Worm (Caenorhabditis elegans) whole organism, L2 larva: Measurements from ENCODE around the gene K09C8.2.
A peak's percentile ranks its signal among the peaks of the same experiment; 100 is the strongest.

Experiments
- C34F6.9 ChIP-seq: fragments of 150-350 bp; optimal IDR thresholded peaks from 2 replicates; lab custom pipeline; 2014; ENCODE audit warnings: missing biosample characterization, missing genetic modification characterization
- F13H6.1 ChIP-seq: sonication (generic microtip); optimal IDR thresholded peaks from 2 replicates; lab custom pipeline; 2016; ENCODE audit warnings: missing genetic modification characterization, missing compliant biosample characterization
- R02D3.7 ChIP-seq: fragments of 150-350 bp; optimal IDR thresholded peaks from 2 replicates; lab custom pipeline; 2014; ENCODE audit warnings: missing biosample characterization, missing genetic modification characterization
- ZK546.5 ChIP-seq: sonication (generic microtip); optimal IDR thresholded peaks from 2 replicates; lab custom pipeline; 2017; ENCODE audit warnings: missing biosample characterization, missing genetic modification characterization
- alr-1 ChIP-seq: fragments of 150-350 bp; optimal IDR thresholded peaks from 2 replicates; lab custom pipeline; 2014; ENCODE audit warnings: missing biosample characterization, missing genetic modification characterization
- ama-1 ChIP-seq: fragments of 150-350 bp; optimal IDR thresholded peaks from 2 replicates; lab custom pipeline; 2018; ENCODE audit warnings: inconsistent platforms
- blmp-1 ChIP-seq: sonication (generic microtip); optimal IDR thresholded peaks from 2 replicates; lab custom pipeline; 2017; ENCODE audit warnings: missing genetic modification characterization, mild to moderate bottlenecking, missing compliant biosample characterization, antibody characterized with exemption, moderate library complexity; ENCODE audit not compliant: insufficient read depth
- ceh-16 ChIP-seq: fragments of 150-350 bp; optimal IDR thresholded peaks from 2 replicates; lab custom pipeline; 2014; ENCODE audit warnings: missing biosample characterization, missing genetic modification characterization
- ceh-82 ChIP-seq: fragments of 150-350 bp; optimal IDR thresholded peaks from 2 replicates; lab custom pipeline; 2014; ENCODE audit warnings: missing biosample characterization, missing genetic modification characterization
- crh-2 ChIP-seq: sonication (generic microtip); optimal IDR thresholded peaks from 2 replicates; lab custom pipeline; 2017; ENCODE audit warnings: missing biosample characterization, missing genetic modification characterization
- egl-27 ChIP-seq: sonication (generic microtip); optimal IDR thresholded peaks from 3 replicates; lab custom pipeline; 2017; ENCODE audit warnings: missing biosample characterization, missing genetic modification reagents, missing genetic modification characterization
- elt-1 ChIP-seq: fragments of 150-350 bp; optimal IDR thresholded peaks from 2 replicates; lab custom pipeline; 2014; ENCODE audit warnings: missing biosample characterization, missing genetic modification characterization
- elt-3 ChIP-seq: sonication (generic microtip); optimal IDR thresholded peaks from 2 replicates; lab custom pipeline; 2017; ENCODE audit warnings: missing biosample characterization, missing genetic modification characterization
- fos-1 ChIP-seq: fragments of 150-350 bp; optimal IDR thresholded peaks from 2 replicates; lab custom pipeline; 2014; ENCODE audit warnings: missing biosample characterization, missing genetic modification characterization
- gmeb-1 ChIP-seq: fragments of 150-350 bp; optimal IDR thresholded peaks from 2 replicates; lab custom pipeline; 2014; ENCODE audit warnings: missing biosample characterization, missing genetic modification characterization
- lin-11 ChIP-seq: fragments of 150-350 bp; sonication (generic microtip); optimal IDR thresholded peaks from 2 replicates; lab custom pipeline; 2014; ENCODE audit warnings: missing biosample characterization, missing genetic modification characterization, inconsistent platforms, mixed read lengths
- lin-39 ChIP-seq: fragments of 150-350 bp; optimal IDR thresholded peaks from 2 replicates; lab custom pipeline; 2014; ENCODE audit warnings: missing biosample characterization, missing genetic modification reagents, missing genetic modification characterization
- lsy-2 ChIP-seq, 2 experiments: fragments of 150-350 bp in 1 of 2; sonication (generic microtip) in 1 of 2; optimal IDR thresholded peaks; 2 replicates each; lab custom pipeline; 2014 to 2017; ENCODE audit warnings: missing biosample characterization in 2 of 2, missing genetic modification characterization in 2 of 2
- mab-5 ChIP-seq: fragments of 150-350 bp; optimal IDR thresholded peaks from 2 replicates; lab custom pipeline; 2014; ENCODE audit warnings: missing biosample characterization, missing genetic modification characterization
- mbf-1 ChIP-seq: sonication (generic microtip); optimal IDR thresholded peaks from 2 replicates; lab custom pipeline; 2017; ENCODE audit warnings: missing biosample characterization, missing genetic modification characterization
- mdl-1 ChIP-seq, 2 experiments: fragments of 150-350 bp in 1 of 2; sonication (generic microtip) in 1 of 2; optimal IDR thresholded peaks; 2 replicates each; lab custom pipeline; 2017; ENCODE audit warnings: missing biosample characterization in 2 of 2, missing genetic modification characterization in 2 of 2
- nhr-10 ChIP-seq: sonication (generic microtip); optimal IDR thresholded peaks from 2 replicates; lab custom pipeline; 2017; ENCODE audit warnings: missing biosample characterization, missing genetic modification characterization
- nhr-129 ChIP-seq: fragments of 150-350 bp; optimal IDR thresholded peaks from 2 replicates; lab custom pipeline; 2014; ENCODE audit warnings: missing biosample characterization, missing genetic modification characterization
- nhr-23 ChIP-seq: fragments of 150-350 bp; optimal IDR thresholded peaks from 2 replicates; lab custom pipeline; 2014; ENCODE audit warnings: missing biosample characterization, missing genetic modification reagents, missing genetic modification characterization
- nhr-25 ChIP-seq: fragments of 150-350 bp; sonication (generic microtip); optimal IDR thresholded peaks from 3 replicates; lab custom pipeline; 2014; ENCODE audit warnings: missing biosample characterization, missing genetic modification characterization
- nhr-6 ChIP-seq: fragments of 150-350 bp; optimal IDR thresholded peaks from 2 replicates; lab custom pipeline; 2014; ENCODE audit warnings: missing biosample characterization, missing genetic modification characterization
- nhr-77 ChIP-seq: fragments of 150-350 bp; optimal IDR thresholded peaks from 2 replicates; lab custom pipeline; 2014; ENCODE audit warnings: missing biosample characterization, missing genetic modification characterization
- peb-1 ChIP-seq: fragments of 150-350 bp; optimal IDR thresholded peaks from 2 replicates; lab custom pipeline; 2014; ENCODE audit warnings: missing biosample characterization, missing genetic modification characterization
- sem-4 ChIP-seq: fragments of 150-350 bp; optimal IDR thresholded peaks from 2 replicates; lab custom pipeline; 2014; ENCODE audit warnings: missing biosample characterization, missing genetic modification reagents, missing genetic modification characterization
- skn-1 ChIP-seq: sonication (generic microtip); optimal IDR thresholded peaks from 2 replicates; lab custom pipeline; 2017; ENCODE audit warnings: missing biosample characterization, missing genetic modification characterization
- sma-3 ChIP-seq: sonication (generic microtip); optimal IDR thresholded peaks from 2 replicates; lab custom pipeline; 2016; ENCODE audit warnings: missing genetic modification reagents, missing genetic modification characterization, missing compliant biosample characterization
- snpc-4 ChIP-seq: fragments of 150-350 bp; optimal IDR thresholded peaks from 2 replicates; lab custom pipeline; 2014; ENCODE audit warnings: missing biosample characterization, missing genetic modification characterization
- unc-39 ChIP-seq: fragments of 150-350 bp; optimal IDR thresholded peaks from 2 replicates; lab custom pipeline; 2014; ENCODE audit warnings: missing biosample characterization, missing genetic modification characterization
- unc-55 ChIP-seq: fragments of 150-350 bp; sonication (generic microtip); optimal IDR thresholded peaks from 3 replicates; lab custom pipeline; 2014; ENCODE audit warnings: missing biosample characterization, missing genetic modification reagents, missing genetic modification characterization
- unc-62 ChIP-seq: fragments of 150-350 bp; optimal IDR thresholded peaks from 2 replicates; lab custom pipeline; 2014; ENCODE audit warnings: missing biosample characterization, missing genetic modification reagents, missing genetic modification characterization
- ztf-1 ChIP-seq: fragments of 200-800 bp; sonication (Bioruptor generic); conservative IDR thresholded peaks from 2 replicates; pipeline ENCODE4 v1.3.6; 2022; ENCODE audit warnings: missing genetic modification characterization, missing compliant biosample characterization

The K09C8.2 gene

DNA sequence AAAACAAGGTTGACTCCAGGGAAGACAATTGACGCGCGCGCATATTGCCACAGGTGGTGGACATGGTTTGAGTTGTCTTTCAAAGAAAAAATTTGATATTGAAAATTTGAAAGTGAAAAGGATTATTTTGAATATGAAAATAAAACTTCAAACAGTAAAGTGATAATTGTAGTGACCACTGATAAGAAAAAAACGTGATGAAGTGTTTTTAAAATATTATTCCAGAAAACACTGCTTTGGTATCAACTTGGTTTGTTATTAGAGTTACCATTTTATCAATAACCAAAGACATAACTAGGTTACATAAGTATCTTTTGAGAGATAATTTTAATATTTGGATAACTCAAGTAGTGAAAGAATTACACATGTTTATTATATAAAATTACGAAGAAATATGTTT, 43.0 kb upstream of the K09C8.2 start:
- TF ChIP-seq alr-1 (tag; lab: Kevin White, UChicago) (no peak), lsy-2 (tag; optimal IDR thresholded peaks at IDR 0.05; lab: Kevin White, UChicago) (no peak), sma-3 (GFP tag; lab: Kevin White, UChicago) (no peak), snpc-4 (tag; lab: Kevin White, UChicago) (no peak), skn-1 (tag; lab: Kevin White, UChicago) (no peak), lin-11 (tag; lab: Kevin White, UChicago) (no peak), ZK546.5 (tag; lab: Kevin White, UChicago) (no peak), nhr-10 (tag; lab: Kevin White, UChicago) (no peak), mdl-1 (tag; optimal IDR thresholded peaks at IDR 0.05; lab: Kevin White, UChicago) (no peak), F13H6.1 (no peak), mab-5 (tag; lab: Kevin White, UChicago) (no peak)
- TF ChIP-seq, all 48 proteins: peak for 0

DNA sequence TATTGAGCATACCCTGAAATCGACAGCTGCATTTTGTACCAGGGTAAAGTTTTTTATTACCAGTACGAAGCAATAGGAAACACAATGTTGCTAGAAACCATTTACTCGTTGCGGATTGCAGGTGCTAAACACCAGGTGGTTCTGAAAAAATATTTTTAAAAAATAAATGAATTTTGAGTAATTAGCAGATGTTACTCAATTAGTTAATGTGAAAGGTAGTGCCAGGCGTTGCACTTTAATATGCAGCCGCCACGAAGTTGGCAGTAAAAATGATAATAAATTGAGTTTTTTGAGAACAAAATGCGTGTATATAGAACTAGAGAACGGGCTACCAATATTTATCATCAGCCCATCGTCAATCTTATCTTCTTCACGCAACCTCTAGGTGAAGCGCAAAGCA, 39.6 kb upstream of the K09C8.2 start, which contains the start of gene nstp-9:
Gene nstp-9, minus strand, starts transcription at position 101 of the 400 bp plus-strand sequence.
- TF ChIP-seq lsy-2 (tag; optimal IDR thresholded peaks at IDR 0.05; lab: Kevin White, UChicago) = no peak
- TF ChIP-seq gmeb-1 = no peak
- TF ChIP-seq F13H6.1 = no peak
- no peak for TF ChIP-seq nhr-6 (tag; lab: Kevin White, UChicago)
- TF ChIP-seq lin-11 (tag; lab: Kevin White, UChicago) = no peak
- no peak for TF ChIP-seq unc-62
- TF ChIP-seq peb-1 = no peak
- TF ChIP-seq elt-1 (tag; lab: Kevin White, UChicago) = no peak
- TF ChIP-seq alr-1 (tag; lab: Kevin White, UChicago) = no peak
- TF ChIP-seq sem-4 = no peak
- no peak for TF ChIP-seq elt-3

DNA sequence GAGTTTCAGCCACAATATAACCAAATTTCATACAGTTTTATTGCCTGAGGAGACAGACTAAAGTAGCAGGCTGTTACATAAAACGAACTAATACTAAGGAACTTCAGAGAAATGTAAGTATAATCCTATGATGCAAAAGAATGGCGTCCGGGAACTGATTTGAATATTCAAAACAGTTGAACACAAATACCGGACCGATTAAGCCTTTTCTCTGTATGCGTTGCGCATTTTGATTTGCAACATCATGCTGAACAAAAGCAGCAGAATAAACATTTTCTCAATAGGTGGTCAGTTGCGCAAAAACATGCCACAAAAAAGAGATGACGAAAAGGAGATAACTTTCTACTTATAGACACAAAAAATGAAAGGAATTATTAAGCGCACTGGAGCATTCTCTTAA, 35.2 kb upstream of the K09C8.2 start:
- TF ChIP-seq R02D3.7 (no peak), ceh-16 (no peak), snpc-4 (tag; lab: Kevin White, UChicago) (no peak), unc-39 (tag; lab: Kevin White, UChicago) (no peak), mbf-1 (no peak), unc-55 (GFP tag; lab: Kevin White, UChicago) (no peak), ztf-1 (GFP tag; lab: Robert Waterston, UW) (no peak), C34F6.9 (tag; lab: Kevin White, UChicago) (no peak), nhr-25 (tag; lab: Kevin White, UChicago) (no peak), ceh-82 (tag; lab: Kevin White, UChicago) (no peak), elt-1 (tag; lab: Kevin White, UChicago) (no peak), ama-1 (lab: Kevin White, UChicago) (no peak), nhr-129 (tag; lab: Kevin White, UChicago) (no peak), peb-1 (no peak)
- TF ChIP-seq, all 48 proteins: peak for 0

DNA sequence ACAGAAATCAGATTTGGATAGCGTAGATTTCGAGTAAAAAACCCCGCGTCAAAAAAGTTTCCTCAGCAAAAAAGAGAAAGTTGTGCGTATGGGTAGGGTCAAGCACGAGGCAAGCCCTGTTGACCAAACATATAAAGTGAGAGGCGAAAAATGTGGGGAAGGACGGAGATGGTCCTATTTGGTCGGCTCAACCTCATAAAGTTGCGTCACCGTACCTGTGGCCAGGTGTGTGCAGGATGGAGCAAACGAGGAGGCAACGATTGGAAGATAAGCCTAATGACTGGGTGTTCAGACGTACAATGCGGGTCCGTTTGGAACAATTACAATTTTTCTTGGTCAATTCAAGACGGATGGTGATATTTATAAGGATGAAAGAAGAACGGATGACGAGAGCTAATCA, 32.1 kb upstream of the K09C8.2 start:
- no peak for TF ChIP-seq fos-1
- TF ChIP-seq nhr-25 (tag; lab: Kevin White, UChicago) = no peak
- no peak for TF ChIP-seq egl-27
- TF ChIP-seq blmp-1 (tag; lab: Kevin White, UChicago) = no peak
- TF ChIP-seq nhr-77 (tag; lab: Kevin White, UChicago) = no peak
- no peak for TF ChIP-seq mab-5 (tag; lab: Kevin White, UChicago)
- no peak for TF ChIP-seq unc-55 (GFP tag; lab: Kevin White, UChicago)
- TF ChIP-seq ZK546.5 (tag; lab: Kevin White, UChicago) = no peak
- TF ChIP-seq nhr-23 (tag; lab: Kevin White, UChicago) = no peak
- TF ChIP-seq alr-1 (tag; lab: Kevin White, UChicago) = no peak
- TF ChIP-seq nhr-10 (tag; lab: Kevin White, UChicago) = no peak
- TF ChIP-seq elt-1 (tag; lab: Kevin White, UChicago) = no peak
- TF ChIP-seq lin-39 = no peak
- TF ChIP-seq unc-62 = no peak

DNA sequence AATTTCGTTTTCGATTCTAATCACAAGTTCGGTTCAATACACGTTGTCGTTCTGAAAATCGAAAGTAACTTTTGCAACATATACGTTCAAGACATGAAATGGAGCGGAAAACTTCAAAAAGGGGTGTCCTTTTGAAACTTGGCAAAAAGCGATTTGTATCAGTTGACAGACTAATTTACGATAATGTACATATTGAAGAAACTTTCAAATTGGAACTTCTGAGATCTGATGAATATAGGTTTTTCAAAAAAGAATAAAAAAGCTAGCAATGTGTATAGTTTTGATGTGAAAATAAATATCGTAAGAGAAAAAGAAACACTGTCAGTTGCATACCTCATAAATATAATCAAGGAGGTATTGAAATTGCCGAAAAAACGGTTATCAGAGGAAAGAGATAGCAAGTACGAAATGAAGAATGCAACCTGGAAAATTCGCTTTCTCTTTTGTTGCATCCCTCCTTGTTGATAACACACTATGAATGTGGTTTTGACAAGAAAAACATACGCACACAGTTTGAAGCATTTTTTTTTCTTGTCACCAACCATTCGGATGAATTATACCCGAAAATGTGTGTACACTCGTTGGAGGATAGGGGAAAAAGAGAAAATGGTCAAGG, 30.2 kb upstream of the K09C8.2 start, which contains the start of gene dgn-1:
Gene dgn-1, minus strand, starts transcription at position 51 of the 616 bp plus-strand sequence.
- TF ChIP-seq crh-2 (tag; lab: Kevin White, UChicago) (no peak), unc-55 (GFP tag; lab: Kevin White, UChicago) (no peak), fos-1 (peak; percentile 78)
